Worm (Caenorhabditis elegans) whole organism, midembryonic: Measurements from ENCODE around the gene his-74.

Experiments
- flt-1 ChIP-seq: fragments of 200-800 bp; sonication (Bioruptor generic); IDR thresholded peaks from 2 replicates; pipeline ENCODE4 v1.3.6; 2022; ENCODE audit warnings: missing genetic modification characterization, missing compliant biosample characterization
- klf-2 ChIP-seq: fragments of 200-800 bp; sonication (Bioruptor generic); conservative IDR thresholded peaks from 2 replicates; pipeline ENCODE4 v1.3.6; 2022; ENCODE audit warnings: missing genetic modification reagents, missing genetic modification characterization, missing compliant biosample characterization
- med-1 ChIP-seq: sonication (generic microtip); optimal IDR thresholded peaks from 2 replicates; lab custom pipeline; 2017; ENCODE audit warnings: missing genetic modification characterization, mild to moderate bottlenecking, missing compliant biosample characterization, antibody characterized with exemption, missing genetic modification reagents; ENCODE audit not compliant: insufficient read depth

DNA sequence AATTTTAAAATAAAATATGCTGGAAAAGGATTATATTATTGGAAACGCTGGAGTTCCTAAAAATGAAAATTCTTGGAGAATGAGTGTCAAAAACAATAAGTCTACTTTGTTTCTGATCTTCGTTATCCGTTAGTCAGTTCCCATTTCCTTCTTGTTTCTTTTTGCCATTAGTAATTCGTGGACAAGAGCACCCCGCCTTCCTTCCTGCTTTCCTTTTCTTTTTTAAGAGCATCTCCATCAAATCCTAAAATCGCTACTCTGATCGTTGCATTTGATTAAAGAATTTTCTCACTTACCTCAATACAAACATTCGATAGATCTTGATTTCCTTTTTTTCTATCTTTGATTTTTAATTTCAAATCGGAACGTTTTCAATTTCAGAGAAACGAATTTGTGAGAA is 19.7 kb upstream of the his-74 start, which contains the start of gene frpr-15:
- TF ChIP-seq med-1 (GFP tag; lab: Kevin White, UChicago) (no peak), klf-2 (no peak), flt-1 (no peak)
